Fruit fly (Drosophila melanogaster) whole organism, embryonic: ENCODE results near the gene SmD2.
A peak's percentile ranks its signal among the peaks of the same experiment; 100 is the strongest.

Source experiments
- Adf1 ChIP-seq: fragments of 200-800 bp; sonication (Bioruptor generic); IDR thresholded peaks from 2 replicates; pipeline ENCODE4 v1.3.6; 2022; ENCODE audit warnings: missing biosample characterization, missing genetic modification characterization
- CG10366 ChIP-seq: fragments of 200-800 bp; sonication (Bioruptor generic); IDR thresholded peaks from 2 replicates; pipeline ENCODE4 v1.3.6; 2022; ENCODE audit warnings: missing biosample characterization, missing genetic modification characterization
- CG10431 ChIP-seq: fragments of 200-800 bp; sonication (Bioruptor generic); optimal IDR thresholded peaks from 3 replicates; lab custom pipeline; 2018; ENCODE audit warnings: missing biosample characterization, mild to moderate bottlenecking, missing genetic modification characterization
- CG11093 ChIP-seq: fragments of 200-800 bp; sonication (Bioruptor generic); IDR thresholded peaks from 3 replicates; pipeline ENCODE4 v1.3.6; 2022; ENCODE audit warnings: missing biosample characterization, missing genetic modification characterization
- CG13775 ChIP-seq: fragments of 200-800 bp; sonication (Bioruptor generic); optimal IDR thresholded peaks from 3 replicates; lab custom pipeline; 2017; ENCODE audit warnings: missing biosample characterization, mild to moderate bottlenecking, missing genetic modification characterization
- CG16863 ChIP-seq: fragments of 200-800 bp; sonication (Bioruptor generic); optimal IDR thresholded peaks from 3 replicates; lab custom pipeline; 2016; ENCODE audit warnings: missing biosample characterization, missing genetic modification characterization
- CG17328 ChIP-seq: fragments of 200-800 bp; sonication (Bioruptor generic); IDR thresholded peaks from 2 replicates; pipeline ENCODE4 v1.3.6; 2022; ENCODE audit warnings: missing biosample characterization, missing genetic modification characterization
- CG18011 ChIP-seq: fragments of 200-800 bp; sonication (Bioruptor generic); optimal IDR thresholded peaks from 2 replicates; lab custom pipeline; 2017; ENCODE audit warnings: missing biosample characterization, missing genetic modification characterization, mild to moderate bottlenecking, moderate library complexity, missing genotype
- CG18476 ChIP-seq: fragments of 200-800 bp; sonication (Bioruptor generic); optimal IDR thresholded peaks from 2 replicates; lab custom pipeline; 2016; ENCODE audit warnings: missing biosample characterization, mild to moderate bottlenecking, missing genetic modification characterization
- CG4360 ChIP-seq: fragments of 200-800 bp; sonication (Bioruptor generic); IDR thresholded peaks from 2 replicates; pipeline ENCODE4 v1.3.6; 2022; ENCODE audit warnings: missing biosample characterization, missing genetic modification characterization
- CG4404 ChIP-seq: fragments of 200-800 bp; sonication (Bioruptor generic); IDR thresholded peaks from 2 replicates; pipeline ENCODE4 v1.3.6; 2022; ENCODE audit warnings: missing biosample characterization, missing genetic modification characterization
- CG6654 ChIP-seq: fragments of 200-800 bp; sonication (Bioruptor generic); optimal IDR thresholded peaks from 2 replicates; lab custom pipeline; 2017; ENCODE audit warnings: missing biosample characterization, mild to moderate bottlenecking, missing genetic modification characterization
- CG7271 ChIP-seq: fragments of 200-800 bp; sonication (Bioruptor generic); optimal IDR thresholded peaks from 2 replicates; lab custom pipeline; 2018; ENCODE audit warnings: missing biosample characterization, mild to moderate bottlenecking, missing genetic modification characterization, moderate library complexity
- CG7745 ChIP-seq: fragments of 200-800 bp; sonication (Bioruptor generic); optimal IDR thresholded peaks from 2 replicates; lab custom pipeline; 2018; ENCODE audit warnings: missing biosample characterization, mild to moderate bottlenecking, missing genetic modification characterization, moderate library complexity
- CG8388 ChIP-seq: fragments of 200-800 bp; sonication (Bioruptor generic); optimal IDR thresholded peaks from 2 replicates; lab custom pipeline; 2019; ENCODE audit warnings: missing biosample characterization, mild to moderate bottlenecking, missing genetic modification characterization, moderate library complexity
- D19A ChIP-seq: fragments of 200-800 bp; optimal IDR thresholded peaks from 3 replicates; lab custom pipeline; 2019; ENCODE audit warnings: missing biosample characterization, mild to moderate bottlenecking, missing genetic modification characterization, moderate library complexity
- Dad ChIP-seq: fragments of 200-800 bp; sonication (Bioruptor generic); optimal IDR thresholded peaks from 3 replicates; lab custom pipeline; 2016; ENCODE audit warnings: missing biosample characterization, missing genetic modification characterization
- Dfd ChIP-seq, 2 experiments: fragments of >200 bp; optimal IDR thresholded peaks; 2 replicates each; lab custom pipeline; 2017; ENCODE audit warnings: missing biosample characterization in 2 of 2, missing genetic modification characterization in 2 of 2
- E2f1 ChIP-seq: fragments of 200-800 bp; sonication (Bioruptor generic); IDR thresholded peaks from 2 replicates; pipeline ENCODE4 v1.3.6; 2022; ENCODE audit warnings: missing biosample characterization, missing genetic modification characterization
- HLH4C ChIP-seq: fragments of 200-800 bp; sonication (Bioruptor generic); IDR thresholded peaks from 3 replicates; pipeline ENCODE4 v1.3.6; 2022; ENCODE audit warnings: missing biosample characterization, missing genetic modification characterization; ENCODE audit not compliant: partially characterized antibody
- Hand ChIP-seq: fragments of 200-800 bp; sonication (Bioruptor generic); optimal IDR thresholded peaks from 2 replicates; lab custom pipeline; 2017; ENCODE audit warnings: mild to moderate bottlenecking, missing biosample characterization, missing genetic modification reagents, missing genetic modification characterization
- Med ChIP-seq: fragments of 200-800 bp; sonication (Bioruptor generic); peaks from one replicate; lab custom pipeline; 2016; ENCODE audit warnings: missing biosample characterization, missing genetic modification characterization, mild to moderate bottlenecking, inconsistent platforms, moderate library complexity
- Nf-YA ChIP-seq: fragments of 200-800 bp; sonication (Bioruptor generic); IDR thresholded peaks from 2 replicates; pipeline ENCODE4 v1.3.6; 2022; ENCODE audit warnings: missing biosample characterization, missing genetic modification characterization
- NfI ChIP-seq: fragments of 200-800 bp; sonication (Bioruptor generic); optimal IDR thresholded peaks from 3 replicates; lab custom pipeline; 2018; ENCODE audit warnings: missing biosample characterization, mild to moderate bottlenecking, missing genetic modification characterization, moderate library complexity
- Tbp ChIP-seq: fragments of >200 bp; optimal IDR thresholded peaks from 2 replicates; lab custom pipeline; 2018; ENCODE audit warnings: missing biosample characterization, missing genetic modification characterization
- cad ChIP-seq: fragments of >200 bp; optimal IDR thresholded peaks from 2 replicates; lab custom pipeline; 2017; ENCODE audit warnings: missing biosample characterization, missing genetic modification characterization
- chinmo ChIP-seq: fragments of 200-800 bp; sonication (Bioruptor generic); IDR thresholded peaks from 4 replicates; pipeline ENCODE4 v1.3.6; 2022; ENCODE audit warnings: missing biosample characterization, missing genetic modification characterization; ENCODE audit not compliant: partially characterized antibody
- crc ChIP-seq: fragments of 200-800 bp; sonication (Bioruptor generic); optimal IDR thresholded peaks from 2 replicates; lab custom pipeline; 2016; ENCODE audit warnings: missing biosample characterization, missing genetic modification characterization
- crp ChIP-seq, 2 experiments: fragments of 200-800 bp; sonication (Bioruptor generic); optimal IDR thresholded peaks; 2 replicates in 1 of 2; 3 replicates in 1 of 2; lab custom pipeline; 2017; ENCODE audit warnings: missing biosample characterization in 2 of 2, missing genetic modification characterization in 2 of 2, mild to moderate bottlenecking in 1 of 2, moderate library complexity in 1 of 2
- cwo ChIP-seq: fragments of 200-800 bp; sonication (Bioruptor generic); optimal IDR thresholded peaks from 3 replicates; lab custom pipeline; 2017; ENCODE audit warnings: missing biosample characterization, missing genetic modification characterization, mild to moderate bottlenecking, moderate library complexity, missing genetic modification reagents
- danr ChIP-seq: fragments of 200-800 bp; sonication (Bioruptor generic); IDR thresholded peaks from 2 replicates; pipeline ENCODE4 v1.3.6; 2022; ENCODE audit warnings: missing biosample characterization, missing genetic modification characterization
- eve ChIP-seq, 2 experiments: fragments of >200 bp; optimal IDR thresholded peaks; 2 replicates each; lab custom pipeline; 2017; ENCODE audit warnings: missing biosample characterization in 2 of 2, missing genetic modification characterization in 2 of 2
- eyg ChIP-seq: fragments of 200-800 bp; sonication (Bioruptor generic); optimal IDR thresholded peaks from 3 replicates; lab custom pipeline; 2016; ENCODE audit warnings: missing biosample characterization, missing genetic modification characterization
- gfzf ChIP-seq: fragments of 200-800 bp; sonication (Bioruptor generic); optimal IDR thresholded peaks from 2 replicates; lab custom pipeline; 2016; ENCODE audit warnings: missing biosample characterization, mild to moderate bottlenecking, missing genetic modification characterization, moderate library complexity
- grau ChIP-seq: fragments of 200-800 bp; optimal IDR thresholded peaks from 3 replicates; lab custom pipeline; 2019; ENCODE audit warnings: missing biosample characterization, mild to moderate bottlenecking, missing genetic modification characterization, moderate library complexity
- ind ChIP-seq: fragments of 200-800 bp; sonication (Bioruptor generic); optimal IDR thresholded peaks from 3 replicates; lab custom pipeline; 2016; ENCODE audit warnings: missing biosample characterization, missing genetic modification characterization
- jing ChIP-seq: fragments of 200-800 bp; sonication (Bioruptor generic); optimal IDR thresholded peaks from 2 replicates; lab custom pipeline; 2018; ENCODE audit warnings: missing biosample characterization, mild to moderate bottlenecking, missing genetic modification characterization
- lbe ChIP-seq: fragments of 200-800 bp; sonication (Bioruptor generic); optimal IDR thresholded peaks from 2 replicates; lab custom pipeline; 2016; ENCODE audit warnings: missing biosample characterization, mild to moderate bottlenecking, missing genetic modification characterization
- lilli ChIP-seq: fragments of 200-800 bp; sonication (Bioruptor generic); optimal IDR thresholded peaks from 3 replicates; lab custom pipeline; 2016; ENCODE audit warnings: missing biosample characterization, missing genetic modification characterization
- mld ChIP-seq: fragments of 200-800 bp; sonication (Bioruptor generic); IDR thresholded peaks from 3 replicates; pipeline ENCODE4 v1.3.6; 2022; ENCODE audit warnings: missing biosample characterization, missing genetic modification characterization; ENCODE audit not compliant: partially characterized antibody
- pum ChIP-seq: fragments of 200-800 bp; sonication (Bioruptor generic); optimal IDR thresholded peaks from 2 replicates; lab custom pipeline; 2016; ENCODE audit warnings: missing biosample characterization, missing genetic modification characterization
- pzg ChIP-seq: fragments of 200-800 bp; sonication (Bioruptor generic); optimal IDR thresholded peaks from 3 replicates; lab custom pipeline; 2018; ENCODE audit warnings: missing biosample characterization, mild to moderate bottlenecking, missing genetic modification characterization, moderate library complexity
- ro ChIP-seq: fragments of 200-800 bp; sonication (Bioruptor generic); IDR thresholded peaks from 2 replicates; pipeline ENCODE4 v1.3.6; 2022; ENCODE audit warnings: missing biosample characterization, missing genetic modification characterization
- sim ChIP-seq: fragments of 200-800 bp; sonication (Bioruptor generic); IDR thresholded peaks from 2 replicates; pipeline ENCODE4 v1.3.6; 2022; ENCODE audit warnings: missing biosample characterization, missing genetic modification characterization
- sr ChIP-seq: fragments of 200-800 bp; sonication (Bioruptor generic); IDR thresholded peaks from 3 replicates; pipeline ENCODE4 v1.3.6; 2022; ENCODE audit warnings: missing biosample characterization, missing genetic modification characterization
- tx ChIP-seq: fragments of 200-800 bp; sonication (Bioruptor generic); optimal IDR thresholded peaks from 2 replicates; lab custom pipeline; 2016; ENCODE audit warnings: missing biosample characterization, missing genetic modification characterization
- unpg ChIP-seq: fragments of 200-800 bp; sonication (Bioruptor generic); optimal IDR thresholded peaks from 3 replicates; lab custom pipeline; 2018; ENCODE audit warnings: missing biosample characterization, mild to moderate bottlenecking, missing genetic modification characterization, moderate library complexity
- vnd ChIP-seq: fragments of 200-800 bp; sonication (Bioruptor generic); IDR thresholded peaks from 3 replicates; pipeline ENCODE4 v1.3.6; 2022; ENCODE audit warnings: missing biosample characterization, missing genetic modification characterization; ENCODE audit not compliant: partially characterized antibody
- zfh2 ChIP-seq: fragments of 200-800 bp; sonication (Bioruptor generic); optimal IDR thresholded peaks from 2 replicates; lab custom pipeline; 2016; ENCODE audit warnings: missing biosample characterization, missing genetic modification characterization

The SmD2 gene

dm6 chr3R:6368550-6369238 is 23.0 kb upstream of the SmD2 start, which contains the start of gene CG10286 (continued):
- TF ChIP-seq Med (GFP tag; lab: Kevin White, UChicago) (peak; percentile 82), CG17328 (GFP tag; lab: Robert Waterston, UW) (peak; percentile 43; the same call in 1 of the 2 replicates), CG7271 (tag; lab: Kevin White, UChicago) (no peak), cad (GFP tag; lab: Kevin White, UChicago) (no peak), CG13775 (GFP tag; lab: Kevin White, UChicago) (peak; percentile 23), sr (GFP tag; lab: Robert Waterston, UW) (no peak), lbe (GFP tag; lab: Kevin White, UChicago) (no peak), cwo (GFP tag; lab: Kevin White, UChicago) (peak; percentile 76), Hand (no peak), CG18011 (GFP tag; lab: Kevin White, UChicago) (no peak), HLH4C (GFP tag; lab: Robert Waterston, UW) (peak; percentile 70), crc (GFP tag; lab: Kevin White, UChicago) (no peak), Nf-YA (GFP tag; lab: Robert Waterston, UW) (no peak), eve (GFP tag; optimal IDR thresholded peaks at IDR 0.05; lab: Kevin White, UChicago) (no peak), D19A (tag; lab: Kevin White, UChicago) (no peak), NfI (GFP tag; lab: Kevin White, UChicago) (peak; percentile 5), Tbp (GFP tag; lab: Kevin White, UChicago) (no peak), CG18476 (GFP tag; lab: Kevin White, UChicago) (no peak), Dad (GFP tag; lab: Kevin White, UChicago) (no peak), ind (GFP tag; lab: Kevin White, UChicago) (no peak), CG16863 (no peak), CG4404 (GFP tag; lab: Robert Waterston, UW) (no peak), ro (GFP tag; lab: Robert Waterston, UW) (no peak), CG4360 (GFP tag; lab: Robert Waterston, UW) (no peak), CG11093 (GFP tag; lab: Robert Waterston, UW) (no peak; the same call in 2 of the 3 replicates), pum (GFP tag; lab: Kevin White, UChicago) (no peak), E2f1 (no peak), CG10366 (GFP tag; lab: Robert Waterston, UW) (peak; percentile 18; the same call in 1 of the 2 replicates), chinmo (GFP tag; lab: Robert Waterston, UW) (peak; percentile 77; the same call in 1 of the 4 replicates), CG7745 (tag; lab: Kevin White, UChicago) (no peak), jing (GFP tag; lab: Kevin White, UChicago) (no peak), CG8388 (GFP tag; lab: Kevin White, UChicago) (peak; percentile 34), eyg (GFP tag; lab: Kevin White, UChicago) (no peak), gfzf (peak; percentile 74), grau (tag; lab: Kevin White, UChicago) (peak; percentile 38), pzg (GFP tag; lab: Kevin White, UChicago) (peak; percentile 79), vnd (peak; percentile 63), mld (GFP tag; lab: Robert Waterston, UW) (0 out of 3 replicates have a peak, but pooled peaks have one; percentile 18), unpg (peak; percentile 36), CG6654 (GFP tag; lab: Kevin White, UChicago) (no peak), crp (GFP tag; optimal IDR thresholded peaks at IDR 0.05; lab: Kevin White, UChicago) (no peak), Adf1 (GFP tag; lab: Robert Waterston, UW) (no peak), zfh2 (GFP tag; lab: Kevin White, UChicago) (peak; percentile 8), sim (GFP tag; lab: Robert Waterston, UW) (no peak), danr (GFP tag; lab: Robert Waterston, UW) (no peak), lilli (GFP tag; lab: Kevin White, UChicago) (peak; percentile 2), tx (no peak), Dfd (GFP tag; optimal IDR thresholded peaks at IDR 0.05; lab: Kevin White, UChicago) (no peak), CG10431 (GFP tag; lab: Kevin White, UChicago) (peak; percentile 46)
